Fruit fly (Drosophila melanogaster) whole organism, wandering third instar larva: ENCODE data around the gene CG14441.

Experiments
- Dfd ChIP-seq: fragments of >200 bp; optimal IDR thresholded peaks from 2 replicates; lab custom pipeline; 2017; ENCODE audit warnings: missing biosample characterization, missing genetic modification characterization
- Dif ChIP-seq: fragments of 200-275, 200-300 bp; sonication (Bioruptor generic); optimal IDR thresholded peaks from 2 replicates; lab custom pipeline; 2018; ENCODE audit warnings: missing biosample characterization, missing genetic modification characterization; ENCODE audit not compliant: partially characterized antibody
- Hr78 ChIP-seq: fragments of >200 bp; optimal IDR thresholded peaks from 2 replicates; lab custom pipeline; 2017; ENCODE audit warnings: missing biosample characterization, missing genetic modification characterization
- Hr83 ChIP-seq: fragments of 200-300 bp; sonication (Bioruptor generic); optimal IDR thresholded peaks from 2 replicates; lab custom pipeline; 2016; ENCODE audit warnings: missing biosample characterization, mild to moderate bottlenecking, missing genetic modification characterization, moderate library complexity; ENCODE audit not compliant: poor library complexity, severe bottlenecking
- Jra ChIP-seq: sonication (Bioruptor generic); optimal IDR thresholded peaks from 2 replicates; lab custom pipeline; 2016; ENCODE audit warnings: missing biosample characterization, missing genetic modification characterization
- Mio ChIP-seq: sonication (Bioruptor generic); optimal IDR thresholded peaks from 2 replicates; lab custom pipeline; 2016; ENCODE audit warnings: missing biosample characterization, missing genetic modification characterization
- dsf ChIP-seq: sonication (Bioruptor generic); optimal IDR thresholded peaks from 2 replicates; lab custom pipeline; 2016; ENCODE audit warnings: missing biosample characterization, missing genetic modification characterization, borderline replicate concordance
- fru ChIP-seq: fragments of 200-800 bp; sonication (Bioruptor generic); optimal IDR thresholded peaks from 3 replicates; lab custom pipeline; 2016; ENCODE audit warnings: missing biosample characterization, mild to moderate bottlenecking, missing genetic modification characterization
- pan ChIP-seq: fragments of >200 bp; optimal IDR thresholded peaks from 2 replicates; lab custom pipeline; 2017

dm6 chrX:6662876-6663551 is 36.3 kb upstream of the CG14441 start:
- peak; percentile 31 for TF ChIP-seq fru (GFP tag; lab: Kevin White, UChicago)
- no peak for TF ChIP-seq Dif
- no peak for TF ChIP-seq Hr78 (GFP tag; lab: Kevin White, UChicago)
- no peak for TF ChIP-seq Mio (GFP tag; lab: Kevin White, UChicago)
- TF ChIP-seq dsf (GFP tag; lab: Kevin White, UChicago), result no peak
- no peak for TF ChIP-seq Dfd
- TF ChIP-seq Hr83 (GFP tag; lab: Kevin White, UChicago), result no peak
- TF ChIP-seq pan (lab: Kevin White, UChicago), result no peak
- TF ChIP-seq Jra (GFP tag; lab: Kevin White, UChicago), result no peak
